Fruit fly (Drosophila melanogaster) whole organism, embryonic: Measurements from ENCODE around the gene phol.

Experiments
- Atf6 ChIP-seq: fragments of 200-800 bp; sonication (Bioruptor generic); IDR thresholded peaks from 2 replicates; pipeline ENCODE4 v1.3.6; 2022; ENCODE audit warnings: missing biosample characterization, missing genetic modification characterization
- C15 ChIP-seq: fragments of 200-800 bp; sonication (Bioruptor generic); IDR thresholded peaks from 3 replicates; pipeline ENCODE4 v1.3.6; 2022; ENCODE audit warnings: missing biosample characterization, missing genetic modification characterization
- CG10366 ChIP-seq: fragments of 200-800 bp; sonication (Bioruptor generic); IDR thresholded peaks from 2 replicates; pipeline ENCODE4 v1.3.6; 2022; ENCODE audit warnings: missing biosample characterization, missing genetic modification characterization
- CG12659 ChIP-seq: fragments of 200-800 bp; sonication (Bioruptor generic); optimal IDR thresholded peaks from 3 replicates; lab custom pipeline; 2017; ENCODE audit warnings: mild to moderate bottlenecking, missing biosample characterization, missing genetic modification reagents, missing genetic modification characterization
- CG13287 ChIP-seq: fragments of 200-800 bp; sonication (Bioruptor generic); IDR thresholded peaks from 2 replicates; pipeline ENCODE4 v1.3.6; 2022; ENCODE audit warnings: missing biosample characterization, missing genetic modification characterization; ENCODE audit not compliant: partially characterized antibody
- CG13624 ChIP-seq: fragments of 200-800 bp; sonication (Bioruptor generic); optimal IDR thresholded peaks from 2 replicates; lab custom pipeline; 2016; ENCODE audit warnings: missing biosample characterization, missing genetic modification characterization
- CG13775 ChIP-seq: fragments of 200-800 bp; sonication (Bioruptor generic); optimal IDR thresholded peaks from 3 replicates; lab custom pipeline; 2017; ENCODE audit warnings: missing biosample characterization, mild to moderate bottlenecking, missing genetic modification characterization
- CG15011 ChIP-seq: fragments of 200-800 bp; sonication (Bioruptor generic); optimal IDR thresholded peaks from 3 replicates; lab custom pipeline; 2018; ENCODE audit warnings: missing biosample characterization, mild to moderate bottlenecking, missing genetic modification characterization
- CG1647 ChIP-seq: fragments of 200-800 bp; sonication (Bioruptor generic); optimal IDR thresholded peaks from 3 replicates; lab custom pipeline; 2016; ENCODE audit warnings: missing biosample characterization, missing genetic modification characterization
- CG17385 ChIP-seq: fragments of 200-800 bp; sonication (Bioruptor generic); optimal IDR thresholded peaks from 3 replicates; lab custom pipeline; 2018; ENCODE audit warnings: missing biosample characterization, mild to moderate bottlenecking, missing genetic modification characterization
- CG18599 ChIP-seq: fragments of 200-800 bp; sonication (Bioruptor generic); optimal IDR thresholded peaks from 3 replicates; lab custom pipeline; 2017; ENCODE audit warnings: missing biosample characterization, missing genetic modification characterization, mild to moderate bottlenecking, moderate library complexity, missing genetic modification reagents
- CG3726 ChIP-seq: fragments of 200-800 bp; sonication (Bioruptor generic); IDR thresholded peaks from 3 replicates; pipeline ENCODE4, ENCODE4 v1.3.6; 2022; ENCODE audit warnings: missing biosample characterization, missing genetic modification characterization
- CG5245 ChIP-seq: fragments of 200-800 bp; sonication (Bioruptor generic); optimal IDR thresholded peaks from 3 replicates; lab custom pipeline; 2016; ENCODE audit warnings: missing biosample characterization, missing genetic modification characterization
- CG7372 ChIP-seq: fragments of 200-800 bp; sonication (Bioruptor generic); IDR thresholded peaks from 2 replicates; pipeline ENCODE4 v1.3.6; 2022; ENCODE audit warnings: missing biosample characterization, missing genetic modification characterization
- CG7963 ChIP-seq: fragments of 200-800 bp; sonication (Bioruptor generic); IDR thresholded peaks from 3 replicates; pipeline ENCODE4 v1.3.6; 2022; ENCODE audit warnings: missing biosample characterization, missing genetic modification characterization; ENCODE audit not compliant: partially characterized antibody
- CG8290 ChIP-seq, 3 experiments: fragments of 200-800 bp; sonication (Bioruptor generic); optimal IDR thresholded peaks; 2 replicates each; lab custom pipeline; 2016 to 2019; ENCODE audit warnings: missing biosample characterization in 3 of 3, missing genetic modification characterization in 3 of 3, mild to moderate bottlenecking in 2 of 3, moderate library complexity in 1 of 3
- CHES-1-like ChIP-seq: fragments of 200-800 bp; sonication (Bioruptor generic); optimal IDR thresholded peaks from 2 replicates; lab custom pipeline; 2016; ENCODE audit warnings: missing biosample characterization, missing genetic modification characterization
- Camta ChIP-seq: fragments of 200-800 bp; sonication (Bioruptor generic); optimal IDR thresholded peaks from 2 replicates; lab custom pipeline; 2016; ENCODE audit warnings: missing biosample characterization, missing genetic modification characterization
- CrebB ChIP-seq: fragments of 200-800 bp; sonication (Bioruptor generic); optimal IDR thresholded peaks from 3 replicates; lab custom pipeline; 2018; ENCODE audit warnings: missing biosample characterization, mild to moderate bottlenecking, missing genetic modification characterization
- GATAe ChIP-seq: fragments of 200-800 bp; sonication (Bioruptor generic); conservative IDR thresholded peaks from 2 replicates; pipeline ENCODE4 v1.3.6; 2022; ENCODE audit warnings: missing biosample characterization, missing genetic modification characterization
- HLH4C ChIP-seq: fragments of 200-800 bp; sonication (Bioruptor generic); IDR thresholded peaks from 3 replicates; pipeline ENCODE4 v1.3.6; 2022; ENCODE audit warnings: missing biosample characterization, missing genetic modification characterization; ENCODE audit not compliant: partially characterized antibody
- Lpt ChIP-seq: fragments of >200 bp; optimal IDR thresholded peaks from 2 replicates; lab custom pipeline; 2018; ENCODE audit warnings: missing biosample characterization, missing genetic modification characterization
- Max ChIP-seq: fragments of 200-800 bp; sonication (Bioruptor generic); optimal IDR thresholded peaks from 2 replicates; lab custom pipeline; 2016; ENCODE audit warnings: missing biosample characterization, mild to moderate bottlenecking, missing genetic modification characterization
- Myb ChIP-seq: fragments of 200-800 bp; sonication (Bioruptor generic); optimal IDR thresholded peaks from 2 replicates; lab custom pipeline; 2016; ENCODE audit warnings: missing biosample characterization, missing genetic modification characterization
- NC2β ChIP-seq: fragments of 200-800 bp; sonication (Bioruptor generic); optimal IDR thresholded peaks from 2 replicates; lab custom pipeline; 2016; ENCODE audit warnings: missing biosample characterization, missing genetic modification characterization
- Sox100B ChIP-seq: fragments of 200-800 bp; sonication (Bioruptor generic); optimal IDR thresholded peaks from 3 replicates; lab custom pipeline; 2018; ENCODE audit warnings: missing biosample characterization, mild to moderate bottlenecking, missing genetic modification characterization
- Sox102F ChIP-seq: fragments of 200-800 bp; sonication (Bioruptor generic); optimal IDR thresholded peaks from 2 replicates; lab custom pipeline; 2018; ENCODE audit warnings: missing biosample characterization, mild to moderate bottlenecking, missing genetic modification characterization, moderate library complexity
- TFAM ChIP-seq: fragments of 200-800 bp; sonication (Bioruptor generic); optimal IDR thresholded peaks from 2 replicates; lab custom pipeline; 2017; ENCODE audit warnings: missing biosample characterization, missing genetic modification characterization, inconsistent platforms
- aop ChIP-seq: fragments of 200-800 bp; sonication (Bioruptor generic); IDR thresholded peaks from 2 replicates; pipeline ENCODE4 v1.3.6; 2022; ENCODE audit warnings: missing biosample characterization, missing genetic modification characterization
- cas ChIP-seq: fragments of 200-800 bp; sonication (Bioruptor generic); IDR thresholded peaks from 2 replicates; pipeline ENCODE4 v1.3.6; 2022; ENCODE audit warnings: missing biosample characterization, missing genetic modification characterization
- croc ChIP-seq: fragments of 200-800 bp; sonication (Bioruptor generic); conservative IDR thresholded peaks from 3 replicates; pipeline ENCODE4 v1.3.6; 2022; ENCODE audit warnings: missing biosample characterization, missing genetic modification characterization
- dati ChIP-seq: fragments of 200-800 bp; sonication (Bioruptor generic); IDR thresholded peaks from 2 replicates; pipeline ENCODE4 v1.3.6; 2022; ENCODE audit warnings: missing biosample characterization, missing genetic modification characterization
- fu2 ChIP-seq: fragments of 200-800 bp; sonication (Bioruptor generic); optimal IDR thresholded peaks from 2 replicates; lab custom pipeline; 2016; ENCODE audit warnings: missing biosample characterization, missing genetic modification characterization
- h ChIP-seq: fragments of >200 bp; optimal IDR thresholded peaks from 2 replicates; lab custom pipeline; 2017
- kah ChIP-seq: fragments of 200-800 bp; sonication (Bioruptor generic); optimal IDR thresholded peaks from 2 replicates; lab custom pipeline; 2018; ENCODE audit warnings: missing biosample characterization, mild to moderate bottlenecking, missing genetic modification characterization
- ken ChIP-seq: fragments of 200-800 bp; sonication (Bioruptor generic); IDR thresholded peaks from 3 replicates; pipeline ENCODE4 v1.3.6; 2022; ENCODE audit warnings: missing biosample characterization, missing genetic modification characterization
- lab ChIP-seq: fragments of 200-800 bp; sonication (Bioruptor generic); optimal IDR thresholded peaks from 3 replicates; lab custom pipeline; 2017; ENCODE audit warnings: missing biosample characterization, missing genetic modification characterization, mild to moderate bottlenecking, moderate library complexity, missing genetic modification reagents
- nmo ChIP-seq: fragments of 200-800 bp; sonication (Bioruptor generic); optimal IDR thresholded peaks from 2 replicates; lab custom pipeline; 2018; ENCODE audit warnings: missing biosample characterization, mild to moderate bottlenecking, missing genetic modification characterization, moderate library complexity
- otp ChIP-seq: fragments of 200-800 bp; sonication (Bioruptor generic); IDR thresholded peaks from 3 replicates; pipeline ENCODE4, ENCODE4 v1.3.6; 2022; ENCODE audit warnings: missing biosample characterization, missing genetic modification characterization
- pnt ChIP-seq: fragments of 200-800 bp; sonication (Bioruptor generic); optimal IDR thresholded peaks from 3 replicates; lab custom pipeline; 2016; ENCODE audit warnings: missing biosample characterization, missing genetic modification characterization
- ro ChIP-seq: fragments of 200-800 bp; sonication (Bioruptor generic); IDR thresholded peaks from 2 replicates; pipeline ENCODE4 v1.3.6; 2022; ENCODE audit warnings: missing biosample characterization, missing genetic modification characterization
- scrt ChIP-seq: fragments of 200-800 bp; sonication (Bioruptor generic); optimal IDR thresholded peaks from 2 replicates; lab custom pipeline; 2018; ENCODE audit warnings: missing biosample characterization, mild to moderate bottlenecking, missing genetic modification characterization, moderate library complexity
- seq ChIP-seq: fragments of 200-800 bp; sonication (Bioruptor generic); IDR thresholded peaks from 2 replicates; pipeline ENCODE4 v1.3.6; 2022; ENCODE audit warnings: missing biosample characterization, missing genetic modification characterization
- slbo ChIP-seq: fragments of 200-800 bp; sonication (Bioruptor generic); IDR thresholded peaks from 2 replicates; pipeline ENCODE4 v1.3.6; 2022; ENCODE audit warnings: missing biosample characterization, missing genetic modification characterization
- so ChIP-seq: fragments of 200-800 bp; sonication (Bioruptor generic); IDR thresholded peaks from 3 replicates; pipeline ENCODE4 v1.3.6; 2022; ENCODE audit warnings: missing biosample characterization, missing genetic modification characterization
- tna ChIP-seq: fragments of 200-800 bp; sonication (Bioruptor generic); IDR thresholded peaks from 2 replicates; pipeline ENCODE4 v1.3.6; 2022; ENCODE audit warnings: missing biosample characterization, missing genetic modification characterization; ENCODE audit not compliant: partially characterized antibody
- trem ChIP-seq: fragments of 200-800 bp; optimal IDR thresholded peaks from 3 replicates; lab custom pipeline; 2019; ENCODE audit warnings: missing biosample characterization, mild to moderate bottlenecking, missing genetic modification characterization, moderate library complexity
- twi ChIP-seq: fragments of 200-800 bp; optimal IDR thresholded peaks from 2 replicates; lab custom pipeline; 2019; ENCODE audit warnings: missing biosample characterization, mild to moderate bottlenecking, missing genetic modification characterization, moderate library complexity

phol gene

DNA sequence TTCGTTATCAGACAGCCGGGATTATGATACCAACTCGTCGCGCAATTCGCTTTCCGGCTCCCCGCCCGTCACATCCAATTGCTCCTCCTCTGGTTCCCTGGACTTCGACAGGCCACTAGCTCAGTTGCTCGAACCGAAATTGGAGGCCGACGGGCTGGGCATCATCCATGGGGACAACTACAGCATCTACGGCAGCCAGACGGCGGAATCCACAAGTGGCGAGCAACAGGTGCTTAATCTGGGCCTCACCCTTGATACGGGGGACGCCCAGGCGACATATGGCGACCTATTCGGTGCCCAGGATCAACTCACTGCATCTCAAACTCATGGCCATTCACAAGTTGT, 25.5 kb downstream of the phol start:
- peak; percentile 14; the same call in 1 of the 2 replicates for TF ChIP-seq GATAe (GFP tag; lab: Robert Waterston, UW)
- no peak for TF ChIP-seq CG8290 (GFP tag; optimal IDR thresholded peaks at IDR 0.05; lab: Kevin White, UChicago)
- no peak for TF ChIP-seq CG8290 (tag; optimal IDR thresholded peaks at IDR 0.05; lab: Kevin White, UChicago)
- 0 out of 3 replicates have a peak, but pooled peaks have one; percentile 48 for TF ChIP-seq HLH4C
- 0 out of 2 replicates have a peak, but pooled peaks have one; percentile 5 for TF ChIP-seq tna (GFP tag; lab: Robert Waterston, UW)
- 0 out of 2 replicates have a peak, but pooled peaks have one; percentile 23 for TF ChIP-seq cas
- TF ChIP-seq CG1647 (GFP tag; lab: Kevin White, UChicago), result no peak
- 0 out of 2 replicates have a peak, but pooled peaks have one; percentile 16 for TF ChIP-seq Atf6
- no peak for TF ChIP-seq CG7372 (GFP tag; lab: Robert Waterston, UW)
- TF ChIP-seq seq (GFP tag; lab: Robert Waterston, UW), result peak; percentile 2; the same call in 1 of the 2 replicates
- TF ChIP-seq CG5245, result no peak
- TF ChIP-seq Camta (GFP tag; lab: Kevin White, UChicago), result no peak
- TF ChIP-seq CG3726, result no peak
- peak; percentile 70 for TF ChIP-seq kah (GFP tag; lab: Kevin White, UChicago)
- TF ChIP-seq, all 482 proteins: peak for 7

DNA sequence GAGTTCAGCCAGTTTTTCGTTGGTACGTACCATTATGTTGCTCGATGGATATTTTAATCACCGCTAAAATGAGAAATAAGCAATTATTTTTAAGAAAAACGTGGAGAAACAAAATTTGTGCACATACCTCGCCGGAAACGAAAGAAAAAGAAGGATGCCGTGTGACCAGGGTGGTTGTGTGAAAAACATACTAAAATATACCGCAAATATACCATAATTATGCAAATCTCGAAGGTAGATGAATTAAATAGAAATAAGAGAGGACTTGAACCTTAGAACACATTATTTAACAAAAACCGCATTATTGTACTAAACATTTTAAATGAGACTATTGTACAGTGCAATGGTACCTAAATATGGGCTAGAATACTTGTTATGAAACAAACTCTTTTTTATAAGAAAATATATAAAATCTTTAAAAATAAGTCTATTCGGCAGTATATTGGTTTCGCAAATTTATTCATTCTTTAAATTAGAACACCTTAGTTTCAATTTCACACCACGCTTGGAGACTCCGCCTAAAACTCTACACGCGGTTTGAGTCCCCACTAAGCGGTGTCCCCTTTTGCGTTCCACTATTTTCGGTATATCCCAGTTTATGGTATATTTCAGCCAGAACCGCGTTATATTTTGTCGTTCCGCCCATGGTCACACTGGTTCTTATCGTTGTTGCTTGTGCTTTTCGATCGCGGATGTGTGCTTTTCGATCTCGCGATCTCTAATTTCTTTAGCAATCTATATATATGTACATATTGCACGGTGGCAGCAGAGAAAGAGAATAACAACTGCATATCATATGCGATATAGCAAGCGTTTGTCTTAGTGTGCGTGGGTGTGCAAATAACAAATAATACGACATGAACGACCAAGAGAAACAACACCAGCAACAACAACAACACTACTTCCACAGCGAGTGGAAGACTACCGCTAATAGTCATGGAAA, 26.1 kb downstream of the phol start, which contains the start of the genes RpS17 and MTF-1:
TSS of gene RpS17 (minus strand) at position 157 of the 943 bp plus-strand sequence.
TSS of gene MTF-1 (plus strand) at position 648 of the 943 bp plus-strand sequence.
- TF ChIP-seq C15 (GFP tag; lab: Robert Waterston, UW) (no peak), pnt (GFP tag; lab: Kevin White, UChicago) (no peak), nmo (GFP tag; lab: Kevin White, UChicago) (peak; percentile 48), ken (GFP tag; lab: Robert Waterston, UW) (peak; percentile 61; the same call in 2 of the 3 replicates), Lpt (GFP tag; lab: Kevin White, UChicago) (no peak), trem (tag; lab: Kevin White, UChicago) (peak; percentile 19), croc (no peak), lab (GFP tag; lab: Kevin White, UChicago) (peak; percentile 75), CG12659 (GFP tag; lab: Kevin White, UChicago) (peak; percentile 67), CrebB (tag; lab: Kevin White, UChicago) (peak; percentile 52), slbo (GFP tag; lab: Robert Waterston, UW) (peak; percentile 53), Sox100B (GFP tag; lab: Kevin White, UChicago) (peak; percentile 46), ro (GFP tag; lab: Robert Waterston, UW) (no peak), so (GFP tag; lab: Robert Waterston, UW) (0 out of 3 replicates have a peak, but pooled peaks have one; percentile 29), dati (GFP tag; lab: Robert Waterston, UW) (no peak), CG17385 (GFP tag; lab: Kevin White, UChicago) (peak; percentile 71), CG10366 (GFP tag; lab: Robert Waterston, UW) (peak; percentile 37), otp (peak; percentile 46; the same call in 1 of the 3 replicates), CG18599 (GFP tag; lab: Kevin White, UChicago) (peak; percentile 44), TFAM (GFP tag; lab: Kevin White, UChicago) (no peak), CG13775 (GFP tag; lab: Kevin White, UChicago) (peak; percentile 61), aop (GFP tag; lab: Robert Waterston, UW) (no peak), Camta (GFP tag; lab: Kevin White, UChicago) (peak; percentile 57), CG13287 (peak; percentile 61; the same call in 1 of the 2 replicates), NC2β (peak; percentile 93), CG7963 (GFP tag; lab: Robert Waterston, UW) (no peak), Myb (GFP tag; lab: Kevin White, UChicago) (no peak), Max (GFP tag; lab: Kevin White, UChicago) (peak; percentile 26), CHES-1-like (GFP tag; lab: Kevin White, UChicago) (peak; percentile 43), CG15011 (GFP tag; lab: Kevin White, UChicago) (peak; percentile 41), twi (tag; lab: Kevin White, UChicago) (no peak), scrt (peak; percentile 39), fu2 (GFP tag; lab: Kevin White, UChicago) (no peak), Sox102F (GFP tag; lab: Kevin White, UChicago) (no peak), CG13624 (GFP tag; lab: Kevin White, UChicago) (peak; percentile 20), h (lab: Kevin White, UChicago) (no peak)
